Fruit fly (Drosophila melanogaster) whole organism, prepupa: ENCODE data around the gene hry.

Experiments
- CG10631 ChIP-seq: fragments of 200-800 bp; sonication (Bioruptor generic); optimal IDR thresholded peaks from 2 replicates; lab custom pipeline; 2016; ENCODE audit warnings: missing biosample characterization, missing genetic modification characterization
- CG11294 ChIP-seq: fragments of 200-800 bp; sonication (Bioruptor generic); IDR thresholded peaks from 2 replicates; pipeline ENCODE4 v1.3.6; 2022; ENCODE audit warnings: missing biosample characterization, missing genetic modification characterization
- CG31627 ChIP-seq: fragments of 200-800 bp; sonication (Bioruptor generic); optimal IDR thresholded peaks from 3 replicates; lab custom pipeline; 2016; ENCODE audit warnings: missing biosample characterization, missing genetic modification characterization
- CG6808 ChIP-seq: fragments of 200-800 bp; sonication (Bioruptor generic); optimal IDR thresholded peaks from 3 replicates; lab custom pipeline; 2017; ENCODE audit warnings: missing biosample characterization, missing genetic modification characterization, mild to moderate bottlenecking, moderate library complexity, missing genetic modification reagents
- CG6854 ChIP-seq: fragments of 200-800 bp; sonication (Bioruptor generic); optimal IDR thresholded peaks from 2 replicates; lab custom pipeline; 2017; ENCODE audit warnings: missing biosample characterization, mild to moderate bottlenecking, missing genetic modification characterization
- Eip93F ChIP-seq: fragments of 200-800 bp; sonication (Bioruptor generic); optimal IDR thresholded peaks from 2 replicates; lab custom pipeline; 2016; ENCODE audit warnings: missing biosample characterization, mild to moderate bottlenecking, missing genetic modification characterization
- Met ChIP-seq: fragments of 200-800 bp; sonication (Bioruptor generic); optimal IDR thresholded peaks from 3 replicates; lab custom pipeline; 2016; ENCODE audit warnings: missing biosample characterization, missing genetic modification characterization
- svp ChIP-seq: fragments of 200-800 bp; sonication (Bioruptor generic); peaks from one replicate; lab custom pipeline; 2016; ENCODE audit warnings: missing biosample characterization, missing genetic modification characterization

DNA sequence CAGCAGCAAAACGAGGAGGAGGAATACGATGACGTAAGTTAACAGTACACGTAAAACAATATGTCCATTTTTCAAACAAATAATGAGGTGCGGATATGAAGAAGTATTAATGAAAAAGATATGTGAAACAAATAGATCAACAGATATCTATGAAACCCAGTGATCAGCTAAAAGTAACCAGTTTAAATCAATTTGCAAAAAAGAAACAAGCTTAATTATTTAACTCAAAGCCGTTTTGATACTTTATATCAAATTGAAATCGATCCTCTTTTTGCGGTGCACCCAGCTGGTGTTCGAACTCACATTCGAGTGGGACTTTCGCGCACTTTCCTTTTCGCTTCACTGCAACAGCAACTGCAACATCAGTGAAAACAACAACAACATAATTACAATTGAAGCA lies 34.5 kb upstream of the hry start:
- TF ChIP-seq Met (GFP tag; lab: Kevin White, UChicago): no peak
- TF ChIP-seq CG6854: no peak
- TF ChIP-seq CG11294 (GFP tag; lab: Robert Waterston, UW): no peak
- TF ChIP-seq CG6808 (GFP tag; lab: Kevin White, UChicago): no peak
- no peak for TF ChIP-seq Eip93F
- TF ChIP-seq CG10631 (GFP tag; lab: Kevin White, UChicago): no peak
- TF ChIP-seq svp (GFP tag; lab: Kevin White, UChicago): peak; percentile 56
- no peak for TF ChIP-seq CG31627 (GFP tag; lab: Kevin White, UChicago)
